Fruit fly (Drosophila melanogaster): ENCODE results near the gene CG6966.

- TF ChIP-seq Smox (GFP tag; optimal IDR thresholded peaks at IDR 0.05) (no peak), dac (GFP tag; optimal IDR thresholded peaks at IDR 0.05) (no peak), Ets21C (GFP tag; optimal IDR thresholded peaks at IDR 0.05) (no peak), fd59A (GFP tag; optimal IDR thresholded peaks at IDR 0.05) (no peak), Blimp-1 (GFP tag; optimal IDR thresholded peaks at IDR 0.05) (no peak)
These were observed 63.8 kb downstream of the CG6966 start for dm6 chr3R:15031662-15032061.
